Worm (Caenorhabditis elegans): ENCODE measurements around the gene cnc-8.

ce11 chrX:10304178-10304577 is 2.2 kb upstream of the cnc-8 start, which contains the start of gene fipr-21:
- TF ChIP-seq nhr-77 (tag; optimal IDR thresholded peaks at IDR 0.05) (no peak), elt-3 (tag; optimal IDR thresholded peaks at IDR 0.05) (peak in 2 of 6 experiments; percentile 8 to 67), nhr-28 (tag; optimal IDR thresholded peaks at IDR 0.05) (no peak), nhr-12 (tag; optimal IDR thresholded peaks at IDR 0.05) (no peak), sup-37 (GFP tag; optimal IDR thresholded peaks at IDR 0.05) (no peak), ceh-82 (tag; optimal IDR thresholded peaks at IDR 0.05) (no peak), C34B4.2 (tag; optimal IDR thresholded peaks at IDR 0.05) (no peak), snpc-4 (tag; optimal IDR thresholded peaks at IDR 0.05) (no peak)
